Worm (Caenorhabditis elegans) whole organism, L4/young adult: ENCODE data around the gene citk-1.

ENCODE experiments used
- W03F9.2 ChIP-seq: fragments of 150-350 bp; optimal IDR thresholded peaks from 2 replicates; lab custom pipeline; 2014; ENCODE audit warnings: missing biosample characterization, missing genetic modification characterization
- dao-5 ChIP-seq: sonication (generic microtip); optimal IDR thresholded peaks from 2 replicates; lab custom pipeline; 2016; ENCODE audit warnings: missing genotype, missing genetic modification characterization, moderate library complexity, missing compliant biosample characterization

- no peak for TF ChIP-seq W03F9.2
- TF ChIP-seq dao-5 (tag; lab: Kevin White, UChicago), result no peak
Measured at ce11 chrII:13907615-13908014, 1.1 kb upstream of the citk-1 start.
